Worm (Caenorhabditis elegans): ENCODE data around the gene ets-4.

ce11 chrX:6560495-6560894, 41.8 kb downstream of the ets-4 start:
- no peak for TF ChIP-seq ztf-6 (GFP tag; IDR thresholded peaks at IDR 0.05)
- no peak for TF ChIP-seq snpc-4 (GFP tag; optimal IDR thresholded peaks at IDR 0.05)
- TF ChIP-seq snpc-4 (tag; optimal IDR thresholded peaks at IDR 0.05): no peak
- no peak for TF ChIP-seq egl-44 (GFP tag; IDR thresholded peaks at IDR 0.05)
- TF ChIP-seq ztf-3 (GFP tag; optimal IDR thresholded peaks at IDR 0.05): no peak
- no peak for TF ChIP-seq him-1 (tag; optimal IDR thresholded peaks at IDR 0.05)
- TF ChIP-seq die-1 (tag; optimal IDR thresholded peaks at IDR 0.05): no peak
